Fruit fly (Drosophila melanogaster) whole organism, wandering third instar larva: Measurements from ENCODE around the gene GstD9.

Source experiments
- Abd-B ChIP-seq: fragments of >200 bp; optimal IDR thresholded peaks from 2 replicates; lab custom pipeline; 2017; ENCODE audit warnings: missing biosample characterization, missing genetic modification characterization
- CG32264 ChIP-seq: fragments of 200-800 bp; sonication (Bioruptor generic); optimal IDR thresholded peaks from 2 replicates; lab custom pipeline; 2016; ENCODE audit warnings: missing biosample characterization, missing genetic modification characterization
- CG9705 ChIP-seq: fragments of 200-800 bp; sonication (Bioruptor generic); optimal IDR thresholded peaks from 2 replicates; lab custom pipeline; 2018; ENCODE audit warnings: missing biosample characterization, mild to moderate bottlenecking, missing genetic modification characterization
- CrebA ChIP-seq: fragments of 200-800 bp; sonication (Bioruptor generic); optimal IDR thresholded peaks from 2 replicates; lab custom pipeline; 2016; ENCODE audit warnings: missing biosample characterization, mild to moderate bottlenecking, missing genetic modification characterization, borderline replicate concordance
- Dfd ChIP-seq: fragments of >200 bp; optimal IDR thresholded peaks from 2 replicates; lab custom pipeline; 2017; ENCODE audit warnings: missing biosample characterization, missing genetic modification characterization
- Dif ChIP-seq: fragments of 200-275, 200-300 bp; sonication (Bioruptor generic); optimal IDR thresholded peaks from 2 replicates; lab custom pipeline; 2018; ENCODE audit warnings: missing biosample characterization, missing genetic modification characterization; ENCODE audit not compliant: partially characterized antibody
- GATAd ChIP-seq: sonication (Bioruptor generic); optimal IDR thresholded peaks from 2 replicates; lab custom pipeline; 2016; ENCODE audit warnings: missing biosample characterization, missing genetic modification characterization
- HLH106 ChIP-seq: fragments of 200-800 bp; optimal IDR thresholded peaks from 3 replicates; lab custom pipeline; 2019; ENCODE audit warnings: missing biosample characterization, mild to moderate bottlenecking, missing genetic modification characterization, moderate library complexity
- Hnf4 ChIP-seq: fragments of 200-800 bp; sonication (Bioruptor generic); optimal IDR thresholded peaks from 2 replicates; lab custom pipeline; 2016; ENCODE audit warnings: missing biosample characterization, mild to moderate bottlenecking, missing genetic modification characterization
- Hr78 ChIP-seq: fragments of >200 bp; optimal IDR thresholded peaks from 2 replicates; lab custom pipeline; 2017; ENCODE audit warnings: missing biosample characterization, missing genetic modification characterization
- Hr83 ChIP-seq: fragments of 200-300 bp; sonication (Bioruptor generic); optimal IDR thresholded peaks from 2 replicates; lab custom pipeline; 2016; ENCODE audit warnings: missing biosample characterization, mild to moderate bottlenecking, missing genetic modification characterization, moderate library complexity; ENCODE audit not compliant: poor library complexity, severe bottlenecking
- Jra ChIP-seq: sonication (Bioruptor generic); optimal IDR thresholded peaks from 2 replicates; lab custom pipeline; 2016; ENCODE audit warnings: missing biosample characterization, missing genetic modification characterization
- Mio ChIP-seq: sonication (Bioruptor generic); optimal IDR thresholded peaks from 2 replicates; lab custom pipeline; 2016; ENCODE audit warnings: missing biosample characterization, missing genetic modification characterization
- Myc ChIP-seq: fragments of >200 bp; optimal IDR thresholded peaks from 2 replicates; lab custom pipeline; 2017
- N ChIP-seq: fragments of >200 bp; optimal IDR thresholded peaks from 2 replicates; lab custom pipeline; 2018; ENCODE audit warnings: missing biosample characterization, missing external identifiers, missing genetic modification characterization
- OdsH ChIP-seq: fragments of 200-800 bp; sonication (Bioruptor generic); optimal IDR thresholded peaks from 2 replicates; lab custom pipeline; 2016; ENCODE audit warnings: missing biosample characterization, mild to moderate bottlenecking, missing genetic modification characterization
- Rel ChIP-seq, 2 experiments: fragments of 200-800 bp; sonication (Bioruptor generic) in 1 of 2; optimal IDR thresholded peaks; 2 replicates in 1 of 2; 3 replicates in 1 of 2; lab custom pipeline; 2016 to 2019; ENCODE audit warnings: mild to moderate bottlenecking in 2 of 2, missing biosample characterization in 2 of 2, missing genetic modification characterization in 2 of 2, moderate library complexity in 1 of 2
- Sp1 ChIP-seq: fragments of 200-800 bp; sonication (Bioruptor generic); optimal IDR thresholded peaks from 3 replicates; lab custom pipeline; 2019; ENCODE audit warnings: missing biosample characterization, mild to moderate bottlenecking, missing genetic modification characterization, moderate library complexity
- Vsx2 ChIP-seq: fragments of 200-300, 225-300 bp; sonication (Bioruptor generic); optimal IDR thresholded peaks from 2 replicates; lab custom pipeline; 2018; ENCODE audit warnings: missing biosample characterization, missing genetic modification characterization; ENCODE audit not compliant: partially characterized antibody
- br ChIP-seq: fragments of 200-800 bp; sonication (Bioruptor generic); optimal IDR thresholded peaks from 2 replicates; lab custom pipeline; 2016; ENCODE audit warnings: missing biosample characterization, missing genetic modification characterization
- brk ChIP-seq: fragments of 200-800 bp; sonication (Bioruptor generic); optimal IDR thresholded peaks from 2 replicates; lab custom pipeline; 2016; ENCODE audit warnings: missing biosample characterization, mild to moderate bottlenecking, missing genetic modification characterization
- dl ChIP-seq, 2 experiments: fragments of 175-275, 200-275 bp in 1 of 2; fragments of 200-275 bp in 1 of 2; sonication (Bioruptor generic); optimal IDR thresholded peaks; lab custom pipeline; 2018; ENCODE audit warnings: mild to moderate bottlenecking in 2 of 2, missing biosample characterization in 2 of 2, missing genetic modification characterization in 2 of 2, moderate library complexity in 2 of 2; ENCODE audit not compliant: partially characterized antibody in 2 of 2, insufficient read depth in 1 of 2
- dmrt93B ChIP-seq: fragments of 200-800 bp; sonication (Bioruptor generic); optimal IDR thresholded peaks from 2 replicates; lab custom pipeline; 2018; ENCODE audit warnings: missing biosample characterization, mild to moderate bottlenecking, missing genetic modification characterization
- dsf ChIP-seq: sonication (Bioruptor generic); optimal IDR thresholded peaks from 2 replicates; lab custom pipeline; 2016; ENCODE audit warnings: missing biosample characterization, missing genetic modification characterization, borderline replicate concordance
- ey ChIP-seq: fragments of 200-800 bp; sonication (Bioruptor generic); optimal IDR thresholded peaks from 2 replicates; lab custom pipeline; 2016; ENCODE audit warnings: missing biosample characterization, missing genetic modification characterization
- foxo ChIP-seq, 2 experiments: fragments of 200-800 bp; sonication (Bioruptor generic); optimal IDR thresholded peaks; 2 replicates in 1 of 2; 3 replicates in 1 of 2; lab custom pipeline; 2016 to 2017; ENCODE audit warnings: missing biosample characterization in 2 of 2, missing genetic modification characterization in 2 of 2
- fru ChIP-seq: fragments of 200-800 bp; sonication (Bioruptor generic); optimal IDR thresholded peaks from 3 replicates; lab custom pipeline; 2016; ENCODE audit warnings: missing biosample characterization, mild to moderate bottlenecking, missing genetic modification characterization
- h ChIP-seq: fragments of 200-800 bp; sonication (Bioruptor generic); optimal IDR thresholded peaks from 3 replicates; lab custom pipeline; 2016; ENCODE audit warnings: missing biosample characterization, mild to moderate bottlenecking, missing genetic modification characterization
- jim ChIP-seq: fragments of 175-275, 200-325 bp; sonication (Bioruptor generic); optimal IDR thresholded peaks from 2 replicates; lab custom pipeline; 2016; ENCODE audit warnings: missing biosample characterization, mild to moderate bottlenecking, missing genetic modification characterization
- lola ChIP-seq: fragments of >200 bp; optimal IDR thresholded peaks from 2 replicates; lab custom pipeline; 2017; ENCODE audit warnings: missing biosample characterization, missing genetic modification characterization
- pan ChIP-seq: fragments of >200 bp; optimal IDR thresholded peaks from 2 replicates; lab custom pipeline; 2017
- psq ChIP-seq: fragments of 200-800 bp; sonication (Bioruptor generic); optimal IDR thresholded peaks from 3 replicates; lab custom pipeline; 2017; ENCODE audit warnings: missing biosample characterization, mild to moderate bottlenecking, missing genetic modification characterization, moderate library complexity
- rgr ChIP-seq: fragments of 200-800 bp; sonication (Bioruptor generic); optimal IDR thresholded peaks from 3 replicates; lab custom pipeline; 2016; ENCODE audit warnings: missing biosample characterization, mild to moderate bottlenecking, missing genetic modification characterization
- sage ChIP-seq: fragments of 200-800 bp; sonication (Bioruptor generic); optimal IDR thresholded peaks from 2 replicates; lab custom pipeline; 2016; ENCODE audit warnings: missing biosample characterization, mild to moderate bottlenecking, missing genetic modification characterization
- sv ChIP-seq: fragments of 200-800 bp; sonication (Bioruptor generic); optimal IDR thresholded peaks from 3 replicates; lab custom pipeline; 2016; ENCODE audit warnings: missing biosample characterization, missing genetic modification characterization
- tai ChIP-seq: sonication (Bioruptor generic); optimal IDR thresholded peaks from 2 replicates; lab custom pipeline; 2016; ENCODE audit warnings: missing biosample characterization, missing genetic modification characterization
- usp ChIP-seq: fragments of >200 bp; optimal IDR thresholded peaks from 2 replicates; lab custom pipeline; 2017; ENCODE audit warnings: missing biosample characterization, missing genetic modification characterization
- woc ChIP-seq: sonication (Bioruptor generic); optimal IDR thresholded peaks from 2 replicates; lab custom pipeline; 2016; ENCODE audit warnings: missing biosample characterization, mild to moderate bottlenecking, missing genetic modification characterization

GstD9 gene

DNA sequence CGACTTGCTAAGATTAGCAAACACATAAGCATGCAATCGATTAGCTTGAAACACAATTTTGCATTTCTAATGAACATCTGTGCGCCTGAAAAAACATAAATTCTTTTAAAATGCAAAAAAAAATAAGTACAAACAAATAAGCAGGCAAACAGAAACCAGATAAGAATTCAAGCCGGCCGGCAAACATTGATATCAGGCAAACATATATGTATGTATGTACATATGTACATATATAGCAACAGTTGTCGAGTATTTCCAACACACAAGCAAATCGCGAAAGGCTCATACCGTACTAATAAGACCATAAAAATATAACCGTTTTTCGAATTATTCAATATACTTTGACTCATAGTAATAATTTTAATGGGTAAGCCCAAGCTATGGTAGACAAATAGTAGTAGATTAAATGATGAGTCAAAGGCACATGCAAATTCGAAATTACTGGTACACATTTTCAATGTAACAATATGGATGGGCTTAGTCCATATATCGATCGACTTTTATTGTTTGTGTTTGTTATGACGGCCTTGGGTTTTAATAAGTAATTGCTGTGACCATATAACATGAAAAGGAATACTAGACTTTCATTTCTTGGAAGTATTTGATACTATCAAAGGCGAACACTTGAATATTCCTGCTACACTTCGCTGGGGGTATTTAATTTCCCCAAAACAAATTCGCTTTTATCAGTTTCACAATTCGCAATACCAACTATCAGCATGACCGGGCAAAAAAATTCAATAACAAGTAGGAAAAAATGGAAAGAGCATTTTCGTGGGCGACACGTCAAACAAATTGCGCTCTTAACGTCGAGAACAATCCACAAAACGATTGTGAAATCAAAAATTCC, 2.7 kb upstream of the GstD9 start (continued):
- TF ChIP-seq CG9705: peak; percentile 39

DNA sequence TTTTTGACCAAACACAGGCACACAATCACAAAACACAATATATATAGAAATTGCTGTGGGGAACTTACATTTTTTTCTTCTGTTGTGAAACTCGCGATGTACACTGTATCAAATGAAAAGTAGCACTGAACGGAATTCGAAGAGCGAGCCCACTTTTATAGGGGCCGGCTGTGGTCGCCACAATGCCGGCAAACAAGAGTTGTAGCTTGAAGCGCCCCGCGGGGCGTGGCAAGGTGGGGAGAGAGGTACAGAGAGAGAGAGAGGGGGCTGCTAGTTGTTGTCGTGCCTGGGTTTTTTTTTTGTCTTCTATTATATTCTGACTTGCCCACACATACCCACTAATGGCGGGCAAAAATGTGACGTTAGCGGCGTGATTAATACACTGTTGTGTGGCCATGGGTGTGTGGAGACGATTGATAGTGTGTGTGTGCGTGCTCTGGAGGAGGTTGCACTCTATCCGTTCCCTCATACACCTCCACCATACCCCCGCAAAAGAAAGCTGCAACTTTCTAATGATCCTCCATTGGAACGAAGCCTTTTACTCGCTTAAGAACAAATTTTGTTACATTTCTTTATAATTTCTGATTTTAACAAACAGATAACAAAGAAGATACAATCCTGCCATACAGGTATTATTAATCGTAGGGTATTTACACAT, 1.9 kb upstream of the GstD9 start, which contains the start of gene GstD1:
GstD1 (minus strand) TSS at position 134 of the 658 bp plus-strand sequence.
- TF ChIP-seq pan (lab: Kevin White, UChicago) (no peak), Jra (GFP tag; lab: Kevin White, UChicago) (peak; percentile 61), Hnf4 (GFP tag; lab: Kevin White, UChicago) (peak; percentile 37), usp (GFP tag; lab: Kevin White, UChicago) (no peak), jim (GFP tag; lab: Kevin White, UChicago) (peak; percentile 83), ey (GFP tag; lab: Kevin White, UChicago) (peak; percentile 77), Hr83 (GFP tag; lab: Kevin White, UChicago) (peak; percentile 55), sv (GFP tag; lab: Kevin White, UChicago) (peak; percentile 34), tai (GFP tag; lab: Kevin White, UChicago) (no peak), h (GFP tag; lab: Kevin White, UChicago) (peak; percentile 78), Mio (no peak), fru (GFP tag; lab: Kevin White, UChicago) (peak; percentile 81), woc (GFP tag; lab: Kevin White, UChicago) (peak; percentile 82), Hr78 (GFP tag; lab: Kevin White, UChicago) (no peak), CG32264 (GFP tag; lab: Kevin White, UChicago) (no peak), rgr (peak; percentile 33), Dif (peak; percentile 81), Dfd (GFP tag; lab: Kevin White, UChicago) (no peak), foxo (GFP tag; optimal IDR thresholded peaks at IDR 0.05; lab: Kevin White, UChicago) (peak in 1 of 2 experiments; percentile 71), lola (GFP tag; lab: Kevin White, UChicago) (no peak), HLH106 (tag; lab: Kevin White, UChicago) (peak; percentile 65), CrebA (GFP tag; lab: Kevin White, UChicago) (no peak), dsf (GFP tag; lab: Kevin White, UChicago) (no peak), Rel (GFP tag; optimal IDR thresholded peaks at IDR 0.05; lab: Kevin White, UChicago) (no peak), Rel (tag; optimal IDR thresholded peaks at IDR 0.05; lab: Kevin White, UChicago) (peak; percentile 85), Sp1 (GFP tag; lab: Kevin White, UChicago) (peak; percentile 32), dl (GFP tag; optimal IDR thresholded peaks at IDR 0.05; lab: Kevin White, UChicago; ENCODE audit: insufficient read depth in 1 of 2, partially characterized antibody in 2 of 2) (peak; percentile 3 to 20), brk (GFP tag; lab: Kevin White, UChicago) (no peak), Myc (lab: Kevin White, UChicago) (no peak), br (GFP tag; lab: Kevin White, UChicago) (peak; percentile 66), sage (GFP tag; lab: Kevin White, UChicago) (no peak), OdsH (GFP tag; lab: Kevin White, UChicago) (peak; percentile 65), Vsx2 (GFP tag; lab: Kevin White, UChicago) (peak; percentile 47), CG9705 (no peak), Abd-B (no peak), N (GFP tag; lab: Kevin White, UChicago) (no peak), dmrt93B (GFP tag; lab: Kevin White, UChicago) (peak; percentile 68), GATAd (GFP tag; lab: Kevin White, UChicago) (no peak), psq (GFP tag; lab: Kevin White, UChicago) (peak; percentile 51)
